Worm (Caenorhabditis elegans) whole organism, early embryonic: ENCODE data around the gene arid-1.
"Not testable (repeated sequence)": the region's sequence is repeated elsewhere in the genome, so short reads cannot be mapped to it uniquely, and the experiment has no call there.

ENCODE experiments used
- B0310.2 ChIP-seq: sonication (generic microtip); optimal IDR thresholded peaks from 2 replicates; lab custom pipeline; 2016; ENCODE audit warnings: mild to moderate bottlenecking, missing genetic modification characterization, missing compliant biosample characterization
- F13C5.2 ChIP-seq: sonication (generic microtip); optimal IDR thresholded peaks from 2 replicates; lab custom pipeline; 2017; ENCODE audit warnings: mild to moderate bottlenecking, missing genetic modification characterization, inconsistent platforms, missing compliant biosample characterization
- aly-1 ChIP-seq: sonication (generic microtip); optimal IDR thresholded peaks from 2 replicates; lab custom pipeline; 2016; ENCODE audit warnings: missing genetic modification characterization, missing compliant biosample characterization
- ama-1 ChIP-seq: fragments of 150-350 bp; optimal IDR thresholded peaks from 2 replicates; lab custom pipeline; 2014
- ceh-13 ChIP-seq: fragments of 200-800 bp; sonication (Bioruptor generic); optimal IDR thresholded peaks from 2 replicates; lab custom pipeline; 2018; ENCODE audit warnings: mild to moderate bottlenecking, missing genetic modification characterization, missing compliant biosample characterization
- ceh-36 ChIP-seq: sonication (generic microtip); optimal IDR thresholded peaks from 2 replicates; lab custom pipeline; 2016; ENCODE audit warnings: missing genetic modification characterization, inconsistent platforms, missing compliant biosample characterization
- ets-7 ChIP-seq: sonication (generic microtip); optimal IDR thresholded peaks from 2 replicates; lab custom pipeline; 2016; ENCODE audit warnings: missing genotype, missing genetic modification characterization, missing compliant biosample characterization
- flt-1 ChIP-seq: fragments of 200-800 bp; sonication (Bioruptor generic); IDR thresholded peaks from 2 replicates; pipeline ENCODE4 v1.3.6; 2022; ENCODE audit warnings: missing genetic modification characterization, missing compliant biosample characterization
- hmbx-1 ChIP-seq: sonication (generic microtip); optimal IDR thresholded peaks from 2 replicates; lab custom pipeline; 2016; ENCODE audit warnings: mild to moderate bottlenecking, missing genetic modification characterization, missing compliant biosample characterization
- hmg-4 ChIP-seq: fragments of 200-800 bp; sonication (Bioruptor generic); optimal IDR thresholded peaks from 2 replicates; lab custom pipeline; 2018; ENCODE audit warnings: mild to moderate bottlenecking, missing genetic modification characterization, missing compliant biosample characterization
- hnd-1 ChIP-seq: sonication (generic microtip); optimal IDR thresholded peaks from 2 replicates; lab custom pipeline; 2016; ENCODE audit warnings: missing genetic modification characterization, missing compliant biosample characterization
- pes-1 ChIP-seq: fragments of 200-800 bp; sonication (Bioruptor generic); IDR thresholded peaks from 2 replicates; pipeline ENCODE4 v1.3.6; 2022; ENCODE audit warnings: missing genetic modification reagents, missing genetic modification characterization, missing compliant biosample characterization
- scrt-1 ChIP-seq: fragments of 200-800 bp; sonication (Bioruptor generic); IDR thresholded peaks from 2 replicates; pipeline ENCODE4 v1.3.6; 2022; ENCODE audit warnings: missing genetic modification characterization, missing compliant biosample characterization
- sea-1 ChIP-seq: fragments of 200-800 bp; sonication (Bioruptor generic); conservative IDR thresholded peaks from 2 replicates; pipeline ENCODE4 v1.3.6; 2022; ENCODE audit warnings: missing genetic modification characterization, missing compliant biosample characterization
- tbx-11 ChIP-seq: fragments of 200-800 bp; sonication (Bioruptor generic); IDR thresholded peaks from 2 replicates; pipeline ENCODE4 v1.3.6; 2022; ENCODE audit warnings: missing genetic modification characterization, missing compliant biosample characterization
- tbx-37 ChIP-seq: fragments of 200-800 bp; sonication (Bioruptor generic); conservative IDR thresholded peaks from 2 replicates; pipeline ENCODE4 v1.3.6; 2022; ENCODE audit warnings: missing genetic modification reagents, missing genetic modification characterization, missing compliant biosample characterization
- tra-4 ChIP-seq: sonication (generic microtip); optimal IDR thresholded peaks from 2 replicates; lab custom pipeline; 2017; ENCODE audit warnings: missing genetic modification characterization, missing compliant biosample characterization

Gene arid-1

ce11 chrV:203855-204432, 18.0 kb downstream of the arid-1 start, which contains the start of gene lec-12:
Gene lec-12 (plus strand): TSS chrV:204382.
- TF ChIP-seq ceh-36 (tag; lab: Kevin White, UChicago) (no peak), hmg-4 (no peak), ceh-13 (no peak), pes-1 (GFP tag; lab: Robert Waterston, UW) (no peak)

ce11 chrV:206814-207213, 20.8 kb downstream of the arid-1 start:
- no peak for TF ChIP-seq pes-1 (GFP tag; lab: Robert Waterston, UW)
- TF ChIP-seq hmg-4, result no peak

ce11 chrV:211388-212168, 25.6 kb downstream of the arid-1 start:
- no peak for TF ChIP-seq hmg-4
- TF ChIP-seq aly-1 (tag; lab: Kevin White, UChicago), result no peak
- TF ChIP-seq ama-1 (lab: Kevin White, UChicago), result no peak
- TF ChIP-seq B0310.2 (tag; lab: Kevin White, UChicago), result no peak
- TF ChIP-seq tra-4 (tag; lab: Kevin White, UChicago), result no peak
- no peak for TF ChIP-seq pes-1 (GFP tag; lab: Robert Waterston, UW)
- no peak for TF ChIP-seq hnd-1 (tag; lab: Kevin White, UChicago)
- no peak for TF ChIP-seq hmbx-1 (tag; lab: Kevin White, UChicago)
- TF ChIP-seq sea-1 (GFP tag; lab: Robert Waterston, UW), result no peak
- no peak for TF ChIP-seq scrt-1 (GFP tag; lab: Robert Waterston, UW)

- not testable (repeated sequence) for TF ChIP-seq flt-1; scrt-1 (GFP tag; lab: Robert Waterston, UW); ama-1 (lab: Kevin White, UChicago)
These were observed 26.7 kb downstream of the arid-1 start, which contains the start of gene DC2.5 for ce11 chrV:212687-213086. Gene DC2.5 (minus strand): TSS chrV:212787.

- TF ChIP-seq aly-1 (tag; lab: Kevin White, UChicago), result no peak
- TF ChIP-seq hnd-1 (tag; lab: Kevin White, UChicago), result no peak
- TF ChIP-seq ama-1 (lab: Kevin White, UChicago), result no peak
- no peak for TF ChIP-seq scrt-1 (GFP tag; lab: Robert Waterston, UW)
- no peak for TF ChIP-seq flt-1
- TF ChIP-seq ets-7, result no peak
- TF ChIP-seq tra-4 (tag; lab: Kevin White, UChicago), result no peak
- TF ChIP-seq B0310.2 (tag; lab: Kevin White, UChicago), result no peak
- no peak for TF ChIP-seq tbx-11 (GFP tag; lab: Robert Waterston, UW)
- TF ChIP-seq pes-1 (GFP tag; lab: Robert Waterston, UW), result no peak
- no peak for TF ChIP-seq tbx-37 (GFP tag; lab: Robert Waterston, UW)
These were observed 29.7 kb downstream of the arid-1 start for ce11 chrV:215697-216096.

ce11 chrV:216847-217246, 30.9 kb downstream of the arid-1 start, which contains the start of gene srh-78:
Gene srh-78 (plus strand): TSS chrV:217147.
- no peak for TF ChIP-seq B0310.2 (tag; lab: Kevin White, UChicago)
- TF ChIP-seq tbx-37 (GFP tag; lab: Robert Waterston, UW), result no peak
- TF ChIP-seq sea-1 (GFP tag; lab: Robert Waterston, UW), result no peak
- no peak for TF ChIP-seq ets-7
- TF ChIP-seq F13C5.2 (tag; lab: Kevin White, UChicago), result no peak
- no peak for TF ChIP-seq pes-1 (GFP tag; lab: Robert Waterston, UW)
- TF ChIP-seq flt-1, result no peak
- TF ChIP-seq scrt-1 (GFP tag; lab: Robert Waterston, UW), result no peak
- no peak for TF ChIP-seq ceh-13
- no peak for TF ChIP-seq tra-4 (tag; lab: Kevin White, UChicago)
- no peak for TF ChIP-seq hmg-4
- no peak for TF ChIP-seq hnd-1 (tag; lab: Kevin White, UChicago)

- TF ChIP-seq scrt-1 (GFP tag; lab: Robert Waterston, UW) (no peak), B0310.2 (tag; lab: Kevin White, UChicago) (no peak), ets-7 (no peak), tbx-37 (GFP tag; lab: Robert Waterston, UW) (no peak), ceh-13 (no peak), tra-4 (tag; lab: Kevin White, UChicago) (no peak), flt-1 (no peak), hnd-1 (tag; lab: Kevin White, UChicago) (no peak), hmbx-1 (tag; lab: Kevin White, UChicago) (no peak), tbx-11 (GFP tag; lab: Robert Waterston, UW) (no peak), ama-1 (lab: Kevin White, UChicago) (no peak), aly-1 (tag; lab: Kevin White, UChicago) (no peak), F13C5.2 (tag; lab: Kevin White, UChicago) (no peak), ceh-36 (tag; lab: Kevin White, UChicago) (no peak), pes-1 (GFP tag; lab: Robert Waterston, UW) (no peak), sea-1 (GFP tag; lab: Robert Waterston, UW) (no peak)
These were observed 33.7 kb downstream of the arid-1 start, which contains the start of gene srh-80 for ce11 chrV:219632-220031. Gene srh-80 (plus strand): TSS chrV:219932.

- TF ChIP-seq scrt-1 (GFP tag; lab: Robert Waterston, UW) (no peak), aly-1 (tag; lab: Kevin White, UChicago) (no peak), hmbx-1 (tag; lab: Kevin White, UChicago) (no peak), pes-1 (GFP tag; lab: Robert Waterston, UW) (no peak), hnd-1 (tag; lab: Kevin White, UChicago) (no peak), tra-4 (tag; lab: Kevin White, UChicago) (no peak), flt-1 (no peak), tbx-37 (GFP tag; lab: Robert Waterston, UW) (no peak), tbx-11 (GFP tag; lab: Robert Waterston, UW) (no peak), ama-1 (lab: Kevin White, UChicago) (no peak), B0310.2 (tag; lab: Kevin White, UChicago) (no peak), ets-7 (no peak), ceh-13 (no peak), F13C5.2 (tag; lab: Kevin White, UChicago) (no peak), ceh-36 (tag; lab: Kevin White, UChicago) (no peak), hmg-4 (no peak), sea-1 (GFP tag; lab: Robert Waterston, UW) (no peak)
These were observed 48.6 kb downstream of the arid-1 start, which contains the start of gene kin-33 for ce11 chrV:234572-234971. Gene kin-33 (minus strand): TSS chrV:234672.
